Fruit fly (Drosophila melanogaster): Measurements from ENCODE around the gene PolA1.

PolA1 gene

dm6 chr3R:21687902-21688301 is 16.4 kb upstream of the PolA1 start (continued):
- TF ChIP-seq Ets21C (GFP tag; optimal IDR thresholded peaks at IDR 0.05) (peak; percentile 11), lz (GFP tag; optimal IDR thresholded peaks at IDR 0.05) (peak; percentile 41), spab (GFP tag; optimal IDR thresholded peaks at IDR 0.05) (no peak), eg (GFP tag; IDR thresholded peaks at IDR 0.05) (peak; percentile 84), fd85E (GFP tag; optimal IDR thresholded peaks at IDR 0.05) (no peak), CG31627 (GFP tag; optimal IDR thresholded peaks at IDR 0.05) (peak; percentile 23), Sox102F (GFP tag; optimal IDR thresholded peaks at IDR 0.05) (peak; percentile 45), CG15336 (GFP tag; IDR thresholded peaks at IDR 0.05) (peak; percentile 79)

DNA sequence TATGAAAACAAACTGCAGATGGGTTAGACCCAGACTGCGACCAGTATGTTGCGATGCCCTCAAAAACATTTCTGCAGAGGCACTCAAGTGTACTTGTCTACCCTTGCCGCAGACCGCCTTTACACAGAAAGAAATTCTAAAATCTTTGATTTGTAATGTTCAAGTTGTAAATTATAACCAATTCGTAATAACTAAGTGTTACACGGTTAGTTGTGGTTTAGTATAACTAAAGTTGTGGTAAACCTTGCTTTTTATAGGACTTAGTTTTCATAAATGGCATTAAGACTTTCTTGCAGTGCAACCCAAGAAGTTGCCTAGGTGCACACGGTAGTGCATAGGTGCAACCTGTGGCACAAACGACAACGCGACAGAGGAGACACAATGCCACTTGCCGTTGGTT is 10.5 kb upstream of the PolA1 start:
- TF ChIP-seq CG8119 (GFP tag; IDR thresholded peaks at IDR 0.05) (peak; percentile 84), net (GFP tag; optimal IDR thresholded peaks at IDR 0.05) (peak; percentile 56), Hr4 (GFP tag; optimal IDR thresholded peaks at IDR 0.05) (peak; percentile 75), CG16779 (tag; optimal IDR thresholded peaks at IDR 0.05) (peak; percentile 29), Sox102F (GFP tag; optimal IDR thresholded peaks at IDR 0.05) (no peak), fd59A (GFP tag; optimal IDR thresholded peaks at IDR 0.05) (peak; percentile 64), Smox (GFP tag; optimal IDR thresholded peaks at IDR 0.05) (no peak), CG3032 (tag; optimal IDR thresholded peaks at IDR 0.05) (peak; percentile 80), ss (GFP tag; optimal IDR thresholded peaks at IDR 0.05) (peak; percentile 69 to 81), Gug (GFP tag; IDR thresholded peaks at IDR 0.05) (peak; percentile 58; the same call in 1 of the 2 replicates), Sox14 (GFP tag; optimal IDR thresholded peaks at IDR 0.05) (peak; percentile 66), CG6163 (GFP tag; IDR thresholded peaks at IDR 0.05) (peak; percentile 86), Ets96B (tag; optimal IDR thresholded peaks at IDR 0.05) (peak; percentile 84), CG6808 (GFP tag; optimal IDR thresholded peaks at IDR 0.05) (peak; percentile 77), pdm3 (GFP tag; optimal IDR thresholded peaks at IDR 0.05) (peak; percentile 73), Ets21C (GFP tag; optimal IDR thresholded peaks at IDR 0.05) (no peak), CG1621 (tag; optimal IDR thresholded peaks at IDR 0.05) (peak; percentile 80), CG11762 (GFP tag; optimal IDR thresholded peaks at IDR 0.05; ENCODE audit: insufficient read depth) (peak; percentile 49), CG6792 (GFP tag; optimal IDR thresholded peaks at IDR 0.05) (peak; percentile 27), Lpt (GFP tag; optimal IDR thresholded peaks at IDR 0.05) (peak; percentile 68), CG11902 (GFP tag; optimal IDR thresholded peaks at IDR 0.05) (no peak), CG11294 (GFP tag; IDR thresholded peaks at IDR 0.05) (peak; percentile 39; the same call in 1 of the 2 replicates), acj6 (GFP tag; optimal IDR thresholded peaks at IDR 0.05) (peak; percentile 73), eg (GFP tag; IDR thresholded peaks at IDR 0.05) (peak; percentile 69), CG34406 (GFP tag; optimal IDR thresholded peaks at IDR 0.05) (peak; percentile 36), CG10631 (GFP tag; optimal IDR thresholded peaks at IDR 0.05) (peak; percentile 73), vri (GFP tag; optimal IDR thresholded peaks at IDR 0.05) (no peak), CG15336 (GFP tag; IDR thresholded peaks at IDR 0.05) (peak; percentile 77), svp (GFP tag) (no peak), OdsH (GFP tag; optimal IDR thresholded peaks at IDR 0.05) (peak; percentile 62), CG32006 (GFP tag; optimal IDR thresholded peaks at IDR 0.05) (peak; percentile 79), Eip75B (GFP tag; optimal IDR thresholded peaks at IDR 0.05) (peak; percentile 71), CG10669 (GFP tag; optimal IDR thresholded peaks at IDR 0.05) (peak; percentile 80), CG8319 (GFP tag; optimal IDR thresholded peaks at IDR 0.05) (peak; percentile 24), Eip78C (GFP tag) (peak; percentile 94), Hr38 (GFP tag; optimal IDR thresholded peaks at IDR 0.05) (no peak), CG6276 (GFP tag; optimal IDR thresholded peaks at IDR 0.05) (peak; percentile 61), salr (GFP tag; optimal IDR thresholded peaks at IDR 0.05) (peak; percentile 65 to 71), Sox15 (GFP tag; optimal IDR thresholded peaks at IDR 0.05) (no peak), CG6854 (GFP tag; optimal IDR thresholded peaks at IDR 0.05) (no peak), CG31627 (GFP tag; optimal IDR thresholded peaks at IDR 0.05) (no peak), Met (GFP tag; optimal IDR thresholded peaks at IDR 0.05) (peak; percentile 9), esn (GFP tag; optimal IDR thresholded peaks at IDR 0.05) (peak; percentile 17), dac (GFP tag; optimal IDR thresholded peaks at IDR 0.05) (no peak), lz (GFP tag; optimal IDR thresholded peaks at IDR 0.05) (no peak), cyc (GFP tag; optimal IDR thresholded peaks at IDR 0.05) (peak; percentile 2), fd85E (GFP tag; optimal IDR thresholded peaks at IDR 0.05) (no peak), spab (GFP tag; optimal IDR thresholded peaks at IDR 0.05) (peak; percentile 76), CG4318 (GFP tag; optimal IDR thresholded peaks at IDR 0.05) (peak; percentile 56)
